Worm (Caenorhabditis elegans) whole organism, L3 larva: ENCODE data around the gene irk-1.

Experiments
- ama-1 ChIP-seq: fragments of 150-350 bp; optimal IDR thresholded peaks from 2 replicates; lab custom pipeline; 2018
- ceh-16 ChIP-seq: sonication (generic microtip); optimal IDR thresholded peaks from 2 replicates; lab custom pipeline; 2017; ENCODE audit warnings: missing biosample characterization, missing genetic modification characterization
- ceh-28 ChIP-seq: fragments of 150-350 bp; optimal IDR thresholded peaks from 2 replicates; lab custom pipeline; 2014; ENCODE audit warnings: missing biosample characterization, missing genetic modification reagents, missing genetic modification characterization
- ceh-82 ChIP-seq: fragments of 150-350 bp; optimal IDR thresholded peaks from 2 replicates; lab custom pipeline; 2014; ENCODE audit warnings: missing biosample characterization, missing genetic modification characterization
- ceh-9 ChIP-seq: sonication (generic microtip); optimal IDR thresholded peaks from 2 replicates; lab custom pipeline; 2018; ENCODE audit warnings: missing biosample characterization, missing genetic modification characterization
- egl-27 ChIP-seq: sonication (generic microtip); optimal IDR thresholded peaks from 4 replicates; lab custom pipeline; 2017; ENCODE audit warnings: missing biosample characterization, missing genetic modification reagents, missing genetic modification characterization
- egl-5 ChIP-seq: fragments of 150-350 bp; optimal IDR thresholded peaks from 2 replicates; lab custom pipeline; 2017; ENCODE audit warnings: missing biosample characterization, missing genetic modification reagents, missing genetic modification characterization, inconsistent platforms
- elt-1 ChIP-seq: fragments of 150-350 bp; optimal IDR thresholded peaks from 2 replicates; lab custom pipeline; 2014; ENCODE audit warnings: missing biosample characterization, missing genetic modification characterization
- elt-2 ChIP-seq: sonication (generic microtip); optimal IDR thresholded peaks from 2 replicates; lab custom pipeline; 2016; ENCODE audit warnings: missing genetic modification reagents, mild to moderate bottlenecking, missing genetic modification characterization, missing compliant biosample characterization
- elt-3 ChIP-seq, 3 experiments: fragments of 150-350 bp in 1 of 3; sonication (generic microtip) in 2 of 3; optimal IDR thresholded peaks; 2 replicates in 2 of 3; 4 replicates in 1 of 3; lab custom pipeline; 2014 to 2017; ENCODE audit warnings: missing biosample characterization in 3 of 3, missing genetic modification characterization in 3 of 3
- eor-1 ChIP-seq, 2 experiments: fragments of 150-350 bp; optimal IDR thresholded peaks; 2 replicates each; lab custom pipeline; 2014 to 2018; ENCODE audit warnings: missing biosample characterization in 2 of 2, missing genetic modification characterization in 2 of 2
- fkh-10 ChIP-seq: sonication (generic microtip); optimal IDR thresholded peaks from 2 replicates; lab custom pipeline; 2017; ENCODE audit warnings: missing biosample characterization, missing genetic modification reagents, missing genetic modification characterization
- fkh-2 ChIP-seq: fragments of 150-350 bp; optimal IDR thresholded peaks from 2 replicates; lab custom pipeline; 2014; ENCODE audit warnings: missing biosample characterization, missing genetic modification reagents, missing genetic modification characterization
- fos-1 ChIP-seq: fragments of 150-350 bp; optimal IDR thresholded peaks from 2 replicates; lab custom pipeline; 2014; ENCODE audit warnings: missing biosample characterization, missing genetic modification characterization
- hmg-11 ChIP-seq: sonication (generic microtip); optimal IDR thresholded peaks from 2 replicates; lab custom pipeline; 2016; ENCODE audit warnings: missing genetic modification characterization, missing compliant biosample characterization
- jun-1 ChIP-seq: fragments of 150-350 bp; optimal IDR thresholded peaks from 2 replicates; lab custom pipeline; 2014; ENCODE audit warnings: missing biosample characterization, missing genetic modification reagents, missing genetic modification characterization
- lin-15B ChIP-seq: fragments of 150-350 bp; optimal IDR thresholded peaks from 2 replicates; lab custom pipeline; 2014; ENCODE audit warnings: missing biosample characterization, missing genetic modification characterization
- lin-39 ChIP-seq: fragments of 150-350 bp; optimal IDR thresholded peaks from 2 replicates; lab custom pipeline; 2018; ENCODE audit warnings: missing biosample characterization, missing genetic modification reagents, missing genetic modification characterization
- lsy-12 ChIP-seq: sonication (generic microtip); optimal IDR thresholded peaks from 2 replicates; lab custom pipeline; 2016; ENCODE audit warnings: mild to moderate bottlenecking, missing genetic modification characterization, missing compliant biosample characterization
- mdl-1 ChIP-seq: fragments of 150-350 bp; optimal IDR thresholded peaks from 2 replicates; lab custom pipeline; 2014; ENCODE audit warnings: missing biosample characterization, missing genetic modification characterization
- mml-1 ChIP-seq: fragments of 150-350 bp; sonication (generic microtip); optimal IDR thresholded peaks from 3 replicates; lab custom pipeline; 2014; ENCODE audit warnings: missing biosample characterization, missing genetic modification characterization
- nfya-1 ChIP-seq: sonication (generic microtip); optimal IDR thresholded peaks from 2 replicates; lab custom pipeline; 2017; ENCODE audit warnings: missing genetic modification characterization, mild to moderate bottlenecking, missing compliant biosample characterization, antibody characterized with exemption, moderate library complexity; ENCODE audit not compliant: insufficient read depth
- nhr-11 ChIP-seq: fragments of 150-350 bp; optimal IDR thresholded peaks from 2 replicates; lab custom pipeline; 2014; ENCODE audit warnings: missing biosample characterization, missing genetic modification characterization
- nhr-23 ChIP-seq: fragments of 150-350 bp; optimal IDR thresholded peaks from 2 replicates; lab custom pipeline; 2014; ENCODE audit warnings: missing biosample characterization, missing genetic modification reagents, missing genetic modification characterization
- nhr-25 ChIP-seq: sonication (generic microtip); optimal IDR thresholded peaks from 2 replicates; lab custom pipeline; 2017; ENCODE audit warnings: missing biosample characterization, missing genetic modification characterization
- nhr-43 ChIP-seq: sonication (generic microtip); optimal IDR thresholded peaks from 2 replicates; lab custom pipeline; 2016; ENCODE audit warnings: mild to moderate bottlenecking, missing genetic modification characterization, missing compliant biosample characterization; ENCODE audit not compliant: poor library complexity, severe bottlenecking
- nhr-76 ChIP-seq: fragments of 150-350 bp; sonication (generic microtip); optimal IDR thresholded peaks from 5 replicates; lab custom pipeline; 2014; ENCODE audit warnings: missing biosample characterization, missing genetic modification characterization
- nhr-77 ChIP-seq: fragments of 150-350 bp; optimal IDR thresholded peaks from 2 replicates; lab custom pipeline; 2014; ENCODE audit warnings: missing biosample characterization, missing genetic modification characterization
- pha-4 ChIP-seq: fragments of 150-350 bp; optimal IDR thresholded peaks from 2 replicates; lab custom pipeline; 2014; ENCODE audit warnings: missing biosample characterization, missing genetic modification reagents, missing genetic modification characterization
- pqm-1 ChIP-seq: fragments of 150-350 bp; optimal IDR thresholded peaks from 2 replicates; lab custom pipeline; 2017; ENCODE audit warnings: missing biosample characterization, missing genetic modification characterization, inconsistent platforms
- skn-1 ChIP-seq: fragments of 150-350 bp; optimal IDR thresholded peaks from 2 replicates; lab custom pipeline; 2014; ENCODE audit warnings: missing biosample characterization, missing genetic modification characterization
- snpc-4 ChIP-seq: fragments of 150-350 bp; optimal IDR thresholded peaks from 2 replicates; lab custom pipeline; 2014; ENCODE audit warnings: missing biosample characterization, missing genetic modification characterization
- tbx-2 ChIP-seq: sonication (generic microtip); optimal IDR thresholded peaks from 2 replicates; lab custom pipeline; 2016; ENCODE audit warnings: mild to moderate bottlenecking, missing genetic modification characterization, missing compliant biosample characterization
- unc-39 ChIP-seq: sonication (generic microtip); optimal IDR thresholded peaks from 4 replicates; lab custom pipeline; 2017; ENCODE audit warnings: missing biosample characterization, missing genetic modification characterization
- unc-62 ChIP-seq: fragments of 150-350 bp; sonication (generic microtip); optimal IDR thresholded peaks from 4 replicates; lab custom pipeline; 2014; ENCODE audit warnings: missing biosample characterization, missing genetic modification reagents, missing genetic modification characterization
- ztf-11 ChIP-seq: fragments of 150-350 bp; optimal IDR thresholded peaks from 2 replicates; lab custom pipeline; 2014; ENCODE audit warnings: missing biosample characterization, missing genetic modification characterization
- ztf-4 ChIP-seq: fragments of 150-350 bp; optimal IDR thresholded peaks from 2 replicates; lab custom pipeline; 2014; ENCODE audit warnings: missing biosample characterization, missing genetic modification characterization

irk-1 gene

DNA sequence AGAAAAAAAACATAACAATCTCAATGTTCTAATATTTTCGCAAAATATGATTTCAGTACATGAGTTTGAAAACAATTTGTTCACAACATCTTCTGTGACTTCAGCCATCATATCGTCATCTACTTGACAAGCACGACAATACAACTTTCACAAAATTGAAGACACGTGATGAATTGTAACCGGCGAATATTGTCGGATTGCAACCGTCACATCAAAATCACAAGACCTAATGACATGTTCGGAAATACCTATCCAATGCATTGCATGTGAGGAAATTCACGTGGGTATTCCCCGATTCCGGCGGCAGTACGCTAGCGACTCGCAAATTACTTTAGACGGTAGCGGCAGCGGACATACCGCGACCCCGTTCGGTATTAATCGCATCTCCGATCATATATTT, 36.4 kb downstream of the irk-1 start:
- TF ChIP-seq nhr-43 (tag; lab: Kevin White, UChicago) (peak; percentile 95), unc-62 (GFP tag; lab: Kevin White, UChicago) (peak; percentile 79), nfya-1 (tag; lab: Kevin White, UChicago) (peak; percentile 47), pha-4 (tag; lab: Kevin White, UChicago) (no peak), snpc-4 (tag; lab: Kevin White, UChicago) (no peak), lin-15B (tag; lab: Kevin White, UChicago) (no peak), tbx-2 (tag; lab: Kevin White, UChicago) (no peak), elt-3 (tag; optimal IDR thresholded peaks at IDR 0.05; lab: Kevin White, UChicago) (peak in 1 of 3 experiments; percentile 23), nhr-76 (no peak), nhr-11 (no peak), ztf-4 (tag; lab: Kevin White, UChicago) (no peak), hmg-11 (tag; lab: Kevin White, UChicago) (no peak), fkh-2 (tag; lab: Kevin White, UChicago) (no peak), nhr-23 (peak; percentile 96), mml-1 (tag; lab: Kevin White, UChicago) (peak; percentile 32), egl-5 (tag; lab: Kevin White, UChicago) (no peak), pqm-1 (no peak), ama-1 (lab: Kevin White, UChicago) (peak; percentile 57), egl-27 (tag; lab: Kevin White, UChicago) (no peak), nhr-25 (tag; lab: Kevin White, UChicago) (peak; percentile 97), mdl-1 (tag; lab: Kevin White, UChicago) (peak; percentile 66), ceh-16 (tag; lab: Kevin White, UChicago) (no peak)

DNA sequence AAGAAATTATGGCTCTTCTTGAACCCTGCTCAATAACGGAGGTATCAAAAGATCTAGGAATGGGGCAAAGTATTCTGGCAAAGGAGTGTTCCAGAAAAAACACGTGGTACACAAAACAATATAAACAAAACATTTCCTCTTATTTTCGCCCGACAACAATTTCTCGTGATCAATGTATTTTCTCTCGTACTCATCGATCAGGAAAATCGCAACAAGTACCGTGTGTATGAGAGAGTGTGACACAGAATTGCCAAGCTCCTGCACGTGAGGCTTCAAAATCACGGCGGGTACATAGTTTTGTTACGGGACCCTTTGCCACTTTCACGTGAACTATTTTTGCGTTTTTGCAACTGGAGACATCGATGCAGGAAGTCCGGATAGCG, 36.9 kb downstream of the irk-1 start:
- TF ChIP-seq lin-15B (tag; lab: Kevin White, UChicago) = no peak
- no peak for TF ChIP-seq jun-1 (tag; lab: Kevin White, UChicago)
- TF ChIP-seq ceh-9 (tag; lab: Kevin White, UChicago) = no peak
- no peak for TF ChIP-seq nhr-23
- no peak for TF ChIP-seq unc-39 (tag; lab: Kevin White, UChicago)
- TF ChIP-seq fos-1 (tag; lab: Kevin White, UChicago) = no peak
- TF ChIP-seq egl-5 (tag; lab: Kevin White, UChicago) = peak; percentile 22
- no peak for TF ChIP-seq lin-39 (tag; lab: Kevin White, UChicago)
- TF ChIP-seq elt-1 (tag; lab: Kevin White, UChicago) = no peak
- TF ChIP-seq unc-62 (GFP tag; lab: Kevin White, UChicago) = no peak
- TF ChIP-seq nhr-43 (tag; lab: Kevin White, UChicago) = peak; percentile 61
- peak; percentile 78 for TF ChIP-seq mml-1 (tag; lab: Kevin White, UChicago)
- TF ChIP-seq pha-4 (tag; lab: Kevin White, UChicago) = peak; percentile 81
- peak; percentile 19 for TF ChIP-seq ceh-28 (tag; lab: Kevin White, UChicago)
- TF ChIP-seq ceh-16 (tag; lab: Kevin White, UChicago) = no peak
- TF ChIP-seq egl-27 (tag; lab: Kevin White, UChicago) = no peak
- no peak for TF ChIP-seq eor-1 (tag; optimal IDR thresholded peaks at IDR 0.05; lab: Kevin White, UChicago)
- no peak for TF ChIP-seq nhr-77 (tag; lab: Kevin White, UChicago)
- TF ChIP-seq lsy-12 (tag; lab: Kevin White, UChicago) = no peak
- TF ChIP-seq nhr-11 = peak; percentile 76
- TF ChIP-seq mdl-1 (tag; lab: Kevin White, UChicago) = no peak
- no peak for TF ChIP-seq elt-2 (tag; lab: Kevin White, UChicago)
- TF ChIP-seq nhr-25 (tag; lab: Kevin White, UChicago) = no peak

DNA sequence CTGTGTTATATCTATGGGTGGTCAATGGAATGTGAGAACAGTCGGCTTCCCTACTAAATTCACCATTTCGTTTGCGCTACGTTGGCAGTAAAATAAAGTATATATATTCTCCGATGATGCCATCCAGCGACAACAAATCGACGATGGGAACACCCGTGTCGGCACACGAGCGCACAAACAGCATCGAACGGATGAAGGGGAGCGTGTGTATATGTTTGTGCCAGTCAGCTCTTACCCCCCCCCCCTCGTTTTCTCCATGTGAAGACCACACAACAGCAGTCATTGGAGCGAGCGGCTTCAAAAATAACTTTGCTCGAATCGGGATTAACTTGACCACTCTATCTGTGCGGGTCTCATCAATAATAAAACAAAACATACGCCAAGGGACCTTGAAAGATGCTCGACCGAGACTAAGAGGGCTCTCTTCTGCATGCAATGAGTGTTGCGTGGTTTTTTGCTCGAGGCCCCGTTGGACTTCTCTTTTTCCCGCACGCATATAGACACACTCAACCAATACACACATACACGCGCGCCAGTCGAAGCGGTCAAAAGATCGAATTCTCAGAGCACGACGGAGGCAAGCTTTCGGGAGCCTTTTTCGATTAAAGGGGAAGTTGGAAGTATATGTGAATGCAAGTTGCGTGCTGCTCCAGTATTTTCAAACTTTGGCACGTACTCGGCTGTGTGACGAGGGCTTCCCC, 37.5 kb downstream of the irk-1 start:
- no peak for TF ChIP-seq ztf-4 (tag; lab: Kevin White, UChicago)
- peak; percentile 38 for TF ChIP-seq hmg-11 (tag; lab: Kevin White, UChicago)
- TF ChIP-seq unc-39 (tag; lab: Kevin White, UChicago) = no peak
- no peak for TF ChIP-seq skn-1 (tag; lab: Kevin White, UChicago)
- no peak for TF ChIP-seq ztf-11
- no peak for TF ChIP-seq nhr-76
- no peak for TF ChIP-seq ceh-82 (tag; lab: Kevin White, UChicago)
- peak; percentile 49 for TF ChIP-seq nfya-1 (tag; lab: Kevin White, UChicago)
- TF ChIP-seq fkh-10 = peak; percentile 7
- TF ChIP-seq pha-4 (tag; lab: Kevin White, UChicago) = peak; percentile 0
- TF ChIP-seq lin-39 (tag; lab: Kevin White, UChicago) = peak; percentile 42
- no peak for TF ChIP-seq mml-1 (tag; lab: Kevin White, UChicago)
- no peak for TF ChIP-seq pqm-1
- TF ChIP-seq mdl-1 (tag; lab: Kevin White, UChicago) = peak; percentile 95
- peak; percentile 19 for TF ChIP-seq unc-62 (GFP tag; lab: Kevin White, UChicago)
